Worm (Caenorhabditis elegans) whole organism, midembryonic: ENCODE results near the gene C34C12.7.

Experiments
- med-1 ChIP-seq: sonication (generic microtip); optimal IDR thresholded peaks from 2 replicates; lab custom pipeline; 2017; ENCODE audit warnings: missing genetic modification characterization, mild to moderate bottlenecking, missing compliant biosample characterization, antibody characterized with exemption, missing genetic modification reagents; ENCODE audit not compliant: insufficient read depth
- tab-1 ChIP-seq: fragments of 200-800 bp; sonication (Bioruptor generic); IDR thresholded peaks from 2 replicates; pipeline ENCODE4 v1.3.6; 2022; ENCODE audit warnings: missing genetic modification characterization, missing compliant biosample characterization
- ztf-23 ChIP-seq: fragments of 200-800 bp; sonication (Bioruptor generic); IDR thresholded peaks from 2 replicates; pipeline ENCODE4 v1.3.6; 2022; ENCODE audit warnings: missing genetic modification reagents, missing genetic modification characterization, missing compliant biosample characterization

DNA sequence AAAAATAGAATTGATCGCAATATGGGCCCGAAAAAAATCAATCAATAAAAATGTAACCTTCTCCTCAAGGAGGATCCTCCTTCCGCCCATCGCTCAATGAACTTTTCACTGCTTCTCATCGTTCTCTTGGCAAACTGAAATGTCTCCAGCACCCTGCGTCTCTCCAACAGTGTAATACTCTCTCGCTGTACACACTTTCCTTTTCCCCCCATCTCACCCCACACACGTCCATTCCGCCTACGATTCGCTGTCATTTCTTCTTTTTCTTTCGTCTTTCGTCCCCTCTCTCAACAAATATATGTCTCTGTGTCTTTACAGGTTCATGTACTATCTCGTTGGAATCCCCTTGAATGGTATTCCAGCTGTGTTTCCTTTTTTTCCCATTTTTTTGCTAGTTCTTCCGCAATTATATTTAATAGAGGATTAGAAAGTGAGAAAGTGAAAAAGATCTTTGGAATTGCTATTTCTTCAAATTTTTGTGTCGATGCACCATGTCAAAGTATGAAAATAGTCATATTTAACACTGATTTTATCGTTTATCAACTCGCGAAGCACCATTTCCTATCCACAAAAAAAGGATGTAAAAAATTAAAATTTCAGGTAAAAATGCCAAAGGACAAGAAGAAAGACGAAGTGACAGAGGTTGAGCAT is 16.6 kb downstream of the C34C12.7 start, which contains the start of gene rsu-1:
- no peak for TF ChIP-seq med-1 (GFP tag; lab: Kevin White, UChicago)
- no peak for TF ChIP-seq ztf-23
- TF ChIP-seq tab-1 (GFP tag; lab: Robert Waterston, UW) = no peak
